Worm (Caenorhabditis elegans): ENCODE data around the gene T12G3.6.

DNA sequence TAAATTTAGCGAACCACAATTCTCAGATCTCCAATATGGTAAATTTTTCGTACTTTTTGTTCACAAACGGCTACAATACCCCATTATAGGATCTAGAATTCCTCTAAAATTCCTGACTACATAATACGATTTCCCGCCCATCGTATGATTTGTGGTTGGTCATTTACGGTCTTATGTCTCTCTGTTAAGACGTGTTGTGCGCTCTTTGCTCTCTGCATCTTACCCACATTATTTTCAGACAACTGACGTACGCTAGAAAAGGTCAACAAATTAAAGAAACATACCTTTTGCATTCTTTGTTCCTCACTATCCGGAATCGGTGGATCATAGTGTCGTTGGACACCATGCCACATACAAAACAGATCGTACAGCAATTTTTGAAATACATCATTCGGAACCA, 12.0 kb upstream of the T12G3.6 start:
- no peak for TF ChIP-seq nhr-76 (tag; optimal IDR thresholded peaks at IDR 0.05)
- no peak for TF ChIP-seq ztf-11 (tag; optimal IDR thresholded peaks at IDR 0.05)
- no peak for TF ChIP-seq unc-62 (GFP tag; optimal IDR thresholded peaks at IDR 0.05)
- no peak for TF ChIP-seq nhr-12 (tag; optimal IDR thresholded peaks at IDR 0.05)
- no peak for TF ChIP-seq lsy-2 (tag; optimal IDR thresholded peaks at IDR 0.05)
- TF ChIP-seq ceh-43 (GFP tag; optimal IDR thresholded peaks at IDR 0.05): no peak
- TF ChIP-seq pha-4 (tag; optimal IDR thresholded peaks at IDR 0.05): no peak

All from whole organism, mixed stage, embryonic.